Fruit fly (Drosophila melanogaster) whole organism: ENCODE results near the gene CG6678.

Experiments
- CG8478 ChIP-seq: fragments of >200 bp; optimal IDR thresholded peaks from 2 replicates; lab custom pipeline; 2018; ENCODE audit warnings: inconsistent platforms
- Dll ChIP-seq: fragments of >200 bp; optimal IDR thresholded peaks from 2 replicates; lab custom pipeline; 2017
- EcR ChIP-seq, 2 experiments: fragments of >200 bp; optimal IDR thresholded peaks; 2 replicates each; lab custom pipeline; 2017; ENCODE audit warnings: missing biosample characterization in 2 of 2, missing genetic modification characterization in 2 of 2, missing genetic modification reagents in 2 of 2
- pan ChIP-seq: fragments of >200 bp; optimal IDR thresholded peaks from 2 replicates; lab custom pipeline; 2017
- psq ChIP-seq: fragments of >200 bp; optimal IDR thresholded peaks from 2 replicates; lab custom pipeline; 2017
- usp ChIP-seq: fragments of >200 bp; optimal IDR thresholded peaks from 2 replicates; lab custom pipeline; 2017; ENCODE audit warnings: missing biosample characterization, missing genetic modification characterization, mixed read lengths

CG6678 gene

dm6 chr3R:21848271-21848670 is 38.6 kb upstream of the CG6678 start:
- no peak for TF ChIP-seq Dll
- no peak for TF ChIP-seq psq (lab: Kevin White, UChicago)
- no peak for TF ChIP-seq pan (lab: Kevin White, UChicago)
- no peak for TF ChIP-seq usp
- no peak for TF ChIP-seq EcR (GFP tag; optimal IDR thresholded peaks at IDR 0.05; lab: Kevin White, UChicago)
- no peak for TF ChIP-seq CG8478 (lab: Kevin White, UChicago)

dm6 chr3R:21848987-21849442 is 37.8 kb upstream of the CG6678 start:
- TF ChIP-seq CG8478 (lab: Kevin White, UChicago) (no peak), pan (lab: Kevin White, UChicago) (no peak), psq (lab: Kevin White, UChicago) (no peak), usp (no peak), Dll (no peak), EcR (GFP tag; optimal IDR thresholded peaks at IDR 0.05; lab: Kevin White, UChicago) (no peak)

- no peak for TF ChIP-seq CG8478 (lab: Kevin White, UChicago)
- no peak for TF ChIP-seq Dll
- TF ChIP-seq EcR (GFP tag; optimal IDR thresholded peaks at IDR 0.05; lab: Kevin White, UChicago) = no peak
- no peak for TF ChIP-seq pan (lab: Kevin White, UChicago)
- no peak for TF ChIP-seq usp
- TF ChIP-seq psq (lab: Kevin White, UChicago) = no peak
Measured at dm6 chr3R:21849988-21850460, 36.8 kb upstream of the CG6678 start.

dm6 chr3R:21851592-21852578 is 34.9 kb upstream of the CG6678 start:
- TF ChIP-seq EcR (GFP tag; optimal IDR thresholded peaks at IDR 0.05; lab: Kevin White, UChicago) = no peak
- TF ChIP-seq usp = no peak
- TF ChIP-seq CG8478 (lab: Kevin White, UChicago) = no peak
- TF ChIP-seq Dll = no peak
- no peak for TF ChIP-seq psq (lab: Kevin White, UChicago)
- TF ChIP-seq pan (lab: Kevin White, UChicago) = no peak

dm6 chr3R:21852579-21853233 is 34.1 kb upstream of the CG6678 start:
- TF ChIP-seq CG8478 (lab: Kevin White, UChicago) = no peak

- TF ChIP-seq Dll (no peak), CG8478 (lab: Kevin White, UChicago) (peak; percentile 31)
Measured at dm6 chr3R:21853618-21854573, 32.9 kb upstream of the CG6678 start.

dm6 chr3R:21854574-21855468 is 32.0 kb upstream of the CG6678 start:
- TF ChIP-seq psq (lab: Kevin White, UChicago) = no peak
- no peak for TF ChIP-seq CG8478 (lab: Kevin White, UChicago)
- no peak for TF ChIP-seq usp
- no peak for TF ChIP-seq EcR (GFP tag; optimal IDR thresholded peaks at IDR 0.05; lab: Kevin White, UChicago)
- TF ChIP-seq Dll = no peak
- no peak for TF ChIP-seq pan (lab: Kevin White, UChicago)

dm6 chr3R:21855469-21855826 is 31.4 kb upstream of the CG6678 start:
- no peak for TF ChIP-seq EcR (GFP tag; optimal IDR thresholded peaks at IDR 0.05; lab: Kevin White, UChicago)
- TF ChIP-seq pan (lab: Kevin White, UChicago) = no peak
- no peak for TF ChIP-seq usp
- no peak for TF ChIP-seq Dll
- TF ChIP-seq CG8478 (lab: Kevin White, UChicago) = no peak
- no peak for TF ChIP-seq psq (lab: Kevin White, UChicago)

dm6 chr3R:21856098-21856872 is 30.5 kb upstream of the CG6678 start, which contains the start of gene glec:
glec (minus strand) TSS chr3R:21856266.
- TF ChIP-seq usp = no peak
- no peak for TF ChIP-seq CG8478 (lab: Kevin White, UChicago)
- TF ChIP-seq psq (lab: Kevin White, UChicago) = no peak
- TF ChIP-seq EcR (GFP tag; optimal IDR thresholded peaks at IDR 0.05; lab: Kevin White, UChicago) = no peak
- TF ChIP-seq pan (lab: Kevin White, UChicago) = no peak
- no peak for TF ChIP-seq Dll

dm6 chr3R:21856873-21857243 is 30.0 kb upstream of the CG6678 start:
- TF ChIP-seq Dll = no peak
- TF ChIP-seq psq (lab: Kevin White, UChicago) = no peak
- TF ChIP-seq CG8478 (lab: Kevin White, UChicago) = no peak
- TF ChIP-seq pan (lab: Kevin White, UChicago) = no peak
- TF ChIP-seq EcR (GFP tag; optimal IDR thresholded peaks at IDR 0.05; lab: Kevin White, UChicago) = no peak
- no peak for TF ChIP-seq usp
